Worm (Caenorhabditis elegans): ENCODE results near the gene gkow-1.

The gkow-1 gene

DNA sequence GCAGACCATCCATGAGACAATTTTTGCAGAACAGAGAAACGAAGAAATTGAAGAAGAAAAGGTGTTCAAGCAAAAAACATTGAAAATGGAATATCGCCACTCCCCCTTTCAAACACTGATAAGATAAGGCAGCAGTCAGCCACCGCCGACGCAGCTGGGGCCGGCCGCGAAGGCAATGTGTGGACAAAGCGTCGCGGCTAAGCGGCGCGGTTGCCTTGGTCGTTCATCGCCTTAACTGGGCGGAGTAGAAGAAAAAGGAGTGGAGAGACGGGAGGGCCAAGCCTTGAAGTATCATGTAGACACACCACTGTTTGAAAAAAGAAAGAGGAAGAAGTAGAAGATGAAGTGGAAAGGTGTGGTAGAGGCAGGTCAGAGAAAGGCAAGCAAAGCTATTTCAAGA is 27.0 kb upstream of the gkow-1 start (continued):
- no peak for TF ChIP-seq F39B2.1 (GFP tag; IDR thresholded peaks at IDR 0.05)
- TF ChIP-seq madf-8 (GFP tag; conservative IDR thresholded peaks at IDR 0.05) = no peak
- peak; percentile 36 for TF ChIP-seq ceh-27 (GFP tag; optimal IDR thresholded peaks at IDR 0.05)
- no peak for TF ChIP-seq lin-35 (GFP tag; optimal IDR thresholded peaks at IDR 0.05)
- TF ChIP-seq bed-1 (GFP tag; IDR thresholded peaks at IDR 0.05) = no peak
- no peak for TF ChIP-seq B0019.2 (GFP tag; conservative IDR thresholded peaks at IDR 0.05)
- TF ChIP-seq cebp-1 (GFP tag; IDR thresholded peaks at IDR 0.05) = no peak
- TF ChIP-seq cebp-1 (tag; optimal IDR thresholded peaks at IDR 0.05) = peak; percentile 57
- TF ChIP-seq zim-3 (tag; optimal IDR thresholded peaks at IDR 0.05) = no peak
- no peak for TF ChIP-seq nhr-27 (tag; optimal IDR thresholded peaks at IDR 0.05)
- TF ChIP-seq repo-1 (tag; optimal IDR thresholded peaks at IDR 0.05) = no peak
- no peak for TF ChIP-seq Y56A3A.18 (GFP tag; IDR thresholded peaks at IDR 0.05)
- peak; percentile 12 for TF ChIP-seq lin-40 (tag; optimal IDR thresholded peaks at IDR 0.05)
- TF ChIP-seq nhr-179 (tag; optimal IDR thresholded peaks at IDR 0.05) = no peak
- no peak for TF ChIP-seq nfya-2 (GFP tag; IDR thresholded peaks at IDR 0.05)
- TF ChIP-seq B0261.1 (tag; optimal IDR thresholded peaks at IDR 0.05) = no peak
- TF ChIP-seq nhr-90 (tag; optimal IDR thresholded peaks at IDR 0.05) = no peak
- no peak for TF ChIP-seq nfya-1 (tag; optimal IDR thresholded peaks at IDR 0.05; ENCODE audit: borderline replicate concordance, insufficient read depth)
- no peak for TF ChIP-seq athp-1 (tag; optimal IDR thresholded peaks at IDR 0.05)
- TF ChIP-seq tlf-1 (GFP tag; optimal IDR thresholded peaks at IDR 0.05) = no peak
- no peak for TF ChIP-seq ztf-26 (tag; optimal IDR thresholded peaks at IDR 0.05)
- TF ChIP-seq hmg-20 (GFP tag; IDR thresholded peaks at IDR 0.05) = no peak
- TF ChIP-seq atf-7 (tag; optimal IDR thresholded peaks at IDR 0.05) = peak; percentile 42
- no peak for TF ChIP-seq ZK185.1 (tag; optimal IDR thresholded peaks at IDR 0.05; ENCODE audit: poor library complexity, severe bottlenecking)
- peak; percentile 53; the same call in 1 of the 2 replicates for TF ChIP-seq dox-1 (GFP tag; IDR thresholded peaks at IDR 0.05)

DNA sequence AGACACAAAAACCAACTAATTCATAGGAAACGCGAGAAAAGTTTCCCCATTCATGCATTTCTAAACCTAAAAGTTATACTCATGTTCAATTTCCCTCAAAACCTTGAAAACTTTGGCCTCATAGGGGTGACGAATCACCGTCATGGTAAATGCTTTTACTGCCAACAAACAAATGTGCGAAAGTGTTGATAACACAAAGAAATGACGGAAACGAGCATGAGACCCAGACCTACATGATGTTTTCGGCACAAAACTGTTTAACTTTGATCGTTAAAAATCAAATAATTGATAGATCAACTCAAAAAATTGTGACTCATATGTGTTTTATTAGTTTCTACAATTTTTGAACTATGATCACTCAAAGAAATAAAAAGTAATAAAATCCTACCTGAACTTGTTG is 26.1 kb upstream of the gkow-1 start:
- no peak for TF ChIP-seq him-1 (tag; optimal IDR thresholded peaks at IDR 0.05)
- TF ChIP-seq K11D2.4 (GFP tag; IDR thresholded peaks at IDR 0.05) = 0 out of 2 replicates have a peak, but pooled peaks have one; percentile 28
- TF ChIP-seq unc-62 (GFP tag; optimal IDR thresholded peaks at IDR 0.05) = peak; percentile 50
- TF ChIP-seq cebp-1 (GFP tag; IDR thresholded peaks at IDR 0.05) = no peak
- TF ChIP-seq cebp-1 (tag; optimal IDR thresholded peaks at IDR 0.05) = peak; percentile 38
- TF ChIP-seq egrh-3 (GFP tag; IDR thresholded peaks at IDR 0.05) = no peak
- TF ChIP-seq Y53F4B.3 (GFP tag; IDR thresholded peaks at IDR 0.05) = no peak
- no peak for TF ChIP-seq F23B12.7 (tag; optimal IDR thresholded peaks at IDR 0.05; ENCODE audit: insufficient read depth)
- no peak for TF ChIP-seq lin-54 (GFP tag; optimal IDR thresholded peaks at IDR 0.05)
- no peak for TF ChIP-seq pbrm-1 (GFP tag; IDR thresholded peaks at IDR 0.05)
- TF ChIP-seq nhr-80 (tag; optimal IDR thresholded peaks at IDR 0.05) = peak; percentile 72
- TF ChIP-seq atf-7 (tag; optimal IDR thresholded peaks at IDR 0.05) = peak; percentile 52
- no peak for TF ChIP-seq mel-28 (tag; optimal IDR thresholded peaks at IDR 0.05; ENCODE audit: borderline replicate concordance)
- no peak for TF ChIP-seq T26A5.8 (tag; optimal IDR thresholded peaks at IDR 0.05)
- TF ChIP-seq rpc-1 (optimal IDR thresholded peaks at IDR 0.05) = no peak
- TF ChIP-seq rpc-1 (tag; optimal IDR thresholded peaks at IDR 0.05) = no peak
- no peak for TF ChIP-seq ceh-27 (GFP tag; optimal IDR thresholded peaks at IDR 0.05)
- no peak for TF ChIP-seq dpl-1 (GFP tag; optimal IDR thresholded peaks at IDR 0.05)
- TF ChIP-seq attf-5 (GFP tag; optimal IDR thresholded peaks at IDR 0.05) = peak; percentile 21
